Fruit fly (Drosophila melanogaster) whole organism, embryonic: ENCODE measurements around the gene meigo.
A peak's percentile ranks its signal among the peaks of the same experiment; 100 is the strongest.

Source experiments
- Antp ChIP-seq: fragments of 200-800 bp; sonication (Bioruptor generic); optimal IDR thresholded peaks from 3 replicates; lab custom pipeline; 2016; ENCODE audit warnings: missing biosample characterization, missing genetic modification characterization
- B-H2 ChIP-seq: fragments of 200-800 bp; sonication (Bioruptor generic); optimal IDR thresholded peaks from 2 replicates; lab custom pipeline; 2018; ENCODE audit warnings: missing biosample characterization, mild to moderate bottlenecking, missing genetic modification characterization
- CG11247 ChIP-seq: fragments of 200-800 bp; sonication (Bioruptor generic); IDR thresholded peaks from 2 replicates; pipeline ENCODE4 v1.3.6; 2022; ENCODE audit warnings: missing biosample characterization, missing genetic modification characterization
- CG11398 ChIP-seq: fragments of 200-800 bp; sonication (Bioruptor generic); optimal IDR thresholded peaks from 2 replicates; lab custom pipeline; 2016; ENCODE audit warnings: missing biosample characterization, missing genetic modification characterization
- CG11456 ChIP-seq: fragments of 200-800 bp; sonication (Bioruptor generic); IDR thresholded peaks from 3 replicates; pipeline ENCODE4 v1.3.6; 2022; ENCODE audit warnings: missing biosample characterization, missing genetic modification characterization
- CG11504 ChIP-seq: fragments of 200-800 bp; sonication (Bioruptor generic); optimal IDR thresholded peaks from 3 replicates; lab custom pipeline; 2019; ENCODE audit warnings: missing biosample characterization, mild to moderate bottlenecking, missing genetic modification characterization, moderate library complexity
- CG12299 ChIP-seq: fragments of 200-800 bp; sonication (Bioruptor generic); optimal IDR thresholded peaks from 2 replicates; lab custom pipeline; 2018; ENCODE audit warnings: missing biosample characterization, mild to moderate bottlenecking, missing genetic modification characterization
- CG1233 ChIP-seq: fragments of 200-800 bp; sonication (Bioruptor generic); optimal IDR thresholded peaks from 4 replicates; lab custom pipeline; 2018; ENCODE audit warnings: missing biosample characterization, mild to moderate bottlenecking, missing genetic modification characterization
- CG12391 ChIP-seq: fragments of 200-800 bp; sonication (Bioruptor generic); optimal IDR thresholded peaks from 3 replicates; lab custom pipeline; 2018; ENCODE audit warnings: missing biosample characterization, mild to moderate bottlenecking, missing genetic modification characterization, moderate library complexity
- CG12744 ChIP-seq: fragments of 200-800 bp; sonication (Bioruptor generic); optimal IDR thresholded peaks from 2 replicates; lab custom pipeline; 2016; ENCODE audit warnings: missing biosample characterization, missing genetic modification characterization
- CG12942 ChIP-seq: fragments of 200-800 bp; sonication (Bioruptor generic); optimal IDR thresholded peaks from 3 replicates; lab custom pipeline; 2016; ENCODE audit warnings: missing biosample characterization, missing genetic modification characterization
- CG13123 ChIP-seq: fragments of 200-800 bp; sonication (Bioruptor generic); optimal IDR thresholded peaks from 2 replicates; lab custom pipeline; 2016; ENCODE audit warnings: missing biosample characterization, missing genetic modification characterization
- CG13287 ChIP-seq: fragments of 200-800 bp; sonication (Bioruptor generic); IDR thresholded peaks from 2 replicates; pipeline ENCODE4 v1.3.6; 2022; ENCODE audit warnings: missing biosample characterization, missing genetic modification characterization; ENCODE audit not compliant: partially characterized antibody
- CG14050 ChIP-seq: fragments of 200-800 bp; sonication (Bioruptor generic); IDR thresholded peaks from 3 replicates; pipeline ENCODE4 v1.3.6; 2022; ENCODE audit warnings: missing biosample characterization, missing genetic modification characterization
- CG14441 ChIP-seq: fragments of 200-800 bp; sonication (Bioruptor generic); IDR thresholded peaks from 2 replicates; pipeline ENCODE4 v1.3.6; 2022; ENCODE audit warnings: missing biosample characterization, missing genetic modification characterization
- CG17361 ChIP-seq: fragments of 200-800 bp; sonication (Bioruptor generic); IDR thresholded peaks from 3 replicates; pipeline ENCODE4 v1.3.6; 2022; ENCODE audit warnings: missing biosample characterization, missing genetic modification characterization
- CG17912 ChIP-seq: fragments of 200-800 bp; sonication (Bioruptor generic); optimal IDR thresholded peaks from 2 replicates; lab custom pipeline; 2018; ENCODE audit warnings: missing biosample characterization, mild to moderate bottlenecking, missing genetic modification characterization
- CG18599 ChIP-seq: fragments of 200-800 bp; sonication (Bioruptor generic); optimal IDR thresholded peaks from 3 replicates; lab custom pipeline; 2017; ENCODE audit warnings: missing biosample characterization, missing genetic modification characterization, mild to moderate bottlenecking, moderate library complexity, missing genetic modification reagents
- CG32532 ChIP-seq: fragments of 200-800 bp; sonication (Bioruptor generic); IDR thresholded peaks from 2 replicates; pipeline ENCODE4 v1.3.6; 2022; ENCODE audit warnings: missing biosample characterization, missing genetic modification characterization
- CG32767 ChIP-seq: fragments of 200-800 bp; sonication (Bioruptor generic); IDR thresholded peaks from 2 replicates; pipeline ENCODE4 v1.3.6; 2022; ENCODE audit warnings: missing biosample characterization, missing genetic modification characterization
- CG4328 ChIP-seq: fragments of 200-800 bp; sonication (Bioruptor generic); optimal IDR thresholded peaks from 3 replicates; lab custom pipeline; 2017; ENCODE audit warnings: missing biosample characterization, missing genetic modification reagents, missing genetic modification characterization
- CG43689 ChIP-seq: fragments of 200-800 bp; sonication (Bioruptor generic); IDR thresholded peaks from 2 replicates; pipeline ENCODE4 v1.3.6; 2022; ENCODE audit warnings: missing biosample characterization, missing genetic modification characterization
- CG4707 ChIP-seq: fragments of 200-800 bp; sonication (Bioruptor generic); optimal IDR thresholded peaks from 2 replicates; lab custom pipeline; 2018; ENCODE audit warnings: missing biosample characterization, mild to moderate bottlenecking, missing genetic modification characterization, moderate library complexity
- CG6854 ChIP-seq: fragments of 200-800 bp; sonication (Bioruptor generic); optimal IDR thresholded peaks from 3 replicates; lab custom pipeline; 2017; ENCODE audit warnings: missing biosample characterization, mild to moderate bottlenecking, missing genetic modification characterization
- CG8765 ChIP-seq: fragments of 200-800 bp; sonication (Bioruptor generic); IDR thresholded peaks from 2 replicates; pipeline ENCODE4 v1.3.6; 2022; ENCODE audit warnings: missing biosample characterization, missing genetic modification characterization
- Dref ChIP-seq: fragments of 200-800 bp; sonication (Bioruptor generic); IDR thresholded peaks from 2 replicates; pipeline ENCODE4 v1.3.6; 2022; ENCODE audit warnings: missing biosample characterization, missing genetic modification characterization
- HHEX ChIP-seq: fragments of 200-800 bp; sonication (Bioruptor generic); optimal IDR thresholded peaks from 3 replicates; lab custom pipeline; 2017; ENCODE audit warnings: missing biosample characterization, mild to moderate bottlenecking, missing genetic modification characterization, missing genetic modification reagents
- HLH3B ChIP-seq: fragments of 200-800 bp; sonication (Bioruptor generic); IDR thresholded peaks from 2 replicates; pipeline ENCODE4 v1.3.6; 2022; ENCODE audit warnings: missing biosample characterization, missing genetic modification characterization
- HmgD ChIP-seq: fragments of 200-800 bp; sonication (Bioruptor generic); optimal IDR thresholded peaks from 3 replicates; lab custom pipeline; 2016; ENCODE audit warnings: missing biosample characterization, missing genetic modification characterization
- HmgZ ChIP-seq: fragments of 200-800 bp; sonication (Bioruptor generic); optimal IDR thresholded peaks from 2 replicates; lab custom pipeline; 2018; ENCODE audit warnings: missing biosample characterization, mild to moderate bottlenecking, missing genetic modification characterization
- Hr3 ChIP-seq: fragments of 200-800 bp; sonication (Bioruptor generic); optimal IDR thresholded peaks from 3 replicates; lab custom pipeline; 2016; ENCODE audit warnings: missing biosample characterization, missing genetic modification characterization
- Neu2 ChIP-seq: fragments of 200-800 bp; sonication (Bioruptor generic); optimal IDR thresholded peaks from 3 replicates; lab custom pipeline; 2016; ENCODE audit warnings: missing biosample characterization, missing genetic modification characterization, borderline replicate concordance
- NfI ChIP-seq: fragments of 200-800 bp; sonication (Bioruptor generic); optimal IDR thresholded peaks from 3 replicates; lab custom pipeline; 2018; ENCODE audit warnings: missing biosample characterization, mild to moderate bottlenecking, missing genetic modification characterization, moderate library complexity
- Oli ChIP-seq: fragments of 200-800 bp; sonication (Bioruptor generic); optimal IDR thresholded peaks from 2 replicates; lab custom pipeline; 2018; ENCODE audit warnings: missing biosample characterization, mild to moderate bottlenecking, missing genetic modification characterization, moderate library complexity
- Opbp ChIP-seq: fragments of 200-800 bp; sonication (Bioruptor generic); IDR thresholded peaks from 3 replicates; pipeline ENCODE4 v1.3.6; 2022; ENCODE audit warnings: missing biosample characterization, missing genetic modification characterization; ENCODE audit not compliant: partially characterized antibody
- Pdp1 ChIP-seq, 2 experiments: fragments of 200-800 bp; sonication (Bioruptor generic); optimal IDR thresholded peaks; 3 replicates each; lab custom pipeline; 2016; ENCODE audit warnings: missing biosample characterization in 2 of 2, missing genetic modification characterization in 2 of 2, mild to moderate bottlenecking in 1 of 2, moderate library complexity in 1 of 2
- az2 ChIP-seq: fragments of 200-800 bp; sonication (Bioruptor generic); optimal IDR thresholded peaks from 3 replicates; lab custom pipeline; 2016; ENCODE audit warnings: missing biosample characterization, missing genetic modification characterization
- br ChIP-seq: fragments of >200 bp; optimal IDR thresholded peaks from 2 replicates; lab custom pipeline; 2017
- cas ChIP-seq: fragments of 200-800 bp; sonication (Bioruptor generic); IDR thresholded peaks from 2 replicates; pipeline ENCODE4 v1.3.6; 2022; ENCODE audit warnings: missing biosample characterization, missing genetic modification characterization
- ci ChIP-seq: fragments of 200-800 bp; sonication (Bioruptor generic); IDR thresholded peaks from 3 replicates; pipeline ENCODE4 v1.3.6; 2022; ENCODE audit warnings: missing biosample characterization, missing genetic modification characterization
- dmrt99B ChIP-seq: fragments of 200-800 bp; sonication (Bioruptor generic); optimal IDR thresholded peaks from 2 replicates; lab custom pipeline; 2018; ENCODE audit warnings: missing biosample characterization, mild to moderate bottlenecking, missing genetic modification characterization, moderate library complexity
- emc ChIP-seq: fragments of 200-800 bp; sonication (Bioruptor generic); optimal IDR thresholded peaks from 2 replicates; lab custom pipeline; 2016; ENCODE audit warnings: missing biosample characterization, missing genetic modification characterization
- ewg ChIP-seq: fragments of 200-800 bp; sonication (Bioruptor generic); optimal IDR thresholded peaks from 3 replicates; lab custom pipeline; 2017; ENCODE audit warnings: mild to moderate bottlenecking, missing biosample characterization, missing genetic modification reagents, missing genetic modification characterization
- hbn ChIP-seq: fragments of 200-800 bp; sonication (Bioruptor generic); IDR thresholded peaks from 2 replicates; pipeline ENCODE4 v1.3.6; 2022; ENCODE audit warnings: missing biosample characterization, missing genetic modification characterization; ENCODE audit not compliant: partially characterized antibody
- odd ChIP-seq: fragments of 200-800 bp; sonication (Bioruptor generic); optimal IDR thresholded peaks from 2 replicates; lab custom pipeline; 2017; ENCODE audit warnings: missing biosample characterization, mild to moderate bottlenecking, missing genetic modification characterization
- p53 ChIP-seq: fragments of 200-800 bp; sonication (Bioruptor generic); optimal IDR thresholded peaks from 2 replicates; lab custom pipeline; 2016; ENCODE audit warnings: missing biosample characterization, missing genetic modification characterization
- phol ChIP-seq: fragments of 200-800 bp; sonication (Bioruptor generic); optimal IDR thresholded peaks from 3 replicates; lab custom pipeline; 2018; ENCODE audit warnings: missing biosample characterization, mild to moderate bottlenecking, missing genetic modification characterization, moderate library complexity
- pita ChIP-seq: fragments of 200-800 bp; sonication (Bioruptor generic); optimal IDR thresholded peaks from 2 replicates; lab custom pipeline; 2017; ENCODE audit warnings: missing biosample characterization, mild to moderate bottlenecking, missing genetic modification characterization
- repo ChIP-seq: fragments of 200-800 bp; sonication (Bioruptor generic); optimal IDR thresholded peaks from 2 replicates; lab custom pipeline; 2016; ENCODE audit warnings: missing biosample characterization, missing genetic modification characterization
- sisA ChIP-seq: fragments of 200-800 bp; sonication (Bioruptor generic); IDR thresholded peaks from 2 replicates; pipeline ENCODE4 v1.3.6; 2022; ENCODE audit warnings: missing biosample characterization, missing genetic modification characterization
- vnd ChIP-seq: fragments of 200-800 bp; sonication (Bioruptor generic); IDR thresholded peaks from 3 replicates; pipeline ENCODE4 v1.3.6; 2022; ENCODE audit warnings: missing biosample characterization, missing genetic modification characterization; ENCODE audit not compliant: partially characterized antibody

Gene meigo

DNA sequence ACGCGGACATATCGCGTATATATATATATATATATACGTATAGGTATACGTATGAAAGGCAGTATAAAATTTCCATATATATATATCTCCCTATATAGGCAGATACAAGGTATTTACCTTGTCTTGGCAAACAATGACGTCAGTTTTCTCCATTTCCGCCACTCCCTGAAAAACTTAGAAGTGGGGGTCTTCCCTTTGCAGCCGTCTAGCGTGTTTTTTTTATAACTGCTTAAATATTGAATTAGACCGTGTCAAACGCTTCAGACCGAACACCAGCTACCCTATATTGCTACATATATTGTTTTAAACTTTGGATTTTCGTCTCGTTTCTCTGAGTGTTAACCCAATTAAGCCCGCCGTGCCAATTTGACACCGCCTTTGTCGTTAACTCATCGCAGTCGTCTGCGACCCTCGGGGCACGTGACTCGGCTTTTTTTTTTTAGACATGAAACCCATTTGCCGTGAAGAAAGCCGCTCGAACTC is 38.6 kb downstream of the meigo start (continued):
- no peak for TF ChIP-seq CG4707 (GFP tag; lab: Kevin White, UChicago)
- no peak for TF ChIP-seq Hr3 (GFP tag; lab: Kevin White, UChicago)
- peak; percentile 30 for TF ChIP-seq dmrt99B (tag; lab: Kevin White, UChicago)
- no peak for TF ChIP-seq pita (GFP tag; lab: Kevin White, UChicago)
- TF ChIP-seq ewg (GFP tag; lab: Kevin White, UChicago) = no peak
- no peak for TF ChIP-seq CG14050
- TF ChIP-seq Opbp = no peak
- TF ChIP-seq Oli (tag; lab: Kevin White, UChicago) = no peak
- no peak for TF ChIP-seq CG11398 (GFP tag; lab: Kevin White, UChicago)
- TF ChIP-seq NfI = no peak
- peak; percentile 76 for TF ChIP-seq CG18599 (GFP tag; lab: Kevin White, UChicago)
- TF ChIP-seq Neu2 (GFP tag; lab: Kevin White, UChicago) = no peak
- peak; percentile 5 for TF ChIP-seq odd (GFP tag; lab: Kevin White, UChicago)
- TF ChIP-seq CG12299 (tag; lab: Kevin White, UChicago) = no peak
- TF ChIP-seq repo (GFP tag; lab: Kevin White, UChicago) = no peak
- TF ChIP-seq HmgD (GFP tag; lab: Kevin White, UChicago) = no peak
- no peak for TF ChIP-seq CG11456 (GFP tag; lab: Robert Waterston, UW)
- no peak for TF ChIP-seq p53 (GFP tag; lab: Kevin White, UChicago)
- TF ChIP-seq sisA (GFP tag; lab: Robert Waterston, UW) = peak; percentile 35; the same call in 1 of the 2 replicates
- TF ChIP-seq CG11247 (GFP tag; lab: Robert Waterston, UW) = no peak
- no peak for TF ChIP-seq CG12744
- no peak for TF ChIP-seq Dref (GFP tag; lab: Robert Waterston, UW)
- TF ChIP-seq CG12942 (GFP tag; lab: Kevin White, UChicago) = no peak
- peak; percentile 55; the same call in 1 of the 2 replicates for TF ChIP-seq HLH3B (GFP tag; lab: Robert Waterston, UW)
- TF ChIP-seq CG1233 (GFP tag; lab: Kevin White, UChicago) = peak; percentile 22
- no peak for TF ChIP-seq Antp
- peak; percentile 28 for TF ChIP-seq CG11504 (tag; lab: Kevin White, UChicago)
- no peak for TF ChIP-seq CG17912 (GFP tag; lab: Kevin White, UChicago)
- TF ChIP-seq CG13287 = no peak
- TF ChIP-seq CG12391 (tag; lab: Kevin White, UChicago) = no peak
- no peak for TF ChIP-seq emc
- TF ChIP-seq phol (tag; lab: Kevin White, UChicago) = no peak
- no peak for TF ChIP-seq CG32767 (GFP tag; lab: Robert Waterston, UW)
- TF ChIP-seq CG13123 (GFP tag; lab: Kevin White, UChicago) = no peak
- 0 out of 3 replicates have a peak, but pooled peaks have one; percentile 18 for TF ChIP-seq CG17361
- TF ChIP-seq CG8765 = no peak
- peak; percentile 42 for TF ChIP-seq CG6854 (GFP tag; lab: Kevin White, UChicago)
- peak; percentile 37 for TF ChIP-seq HHEX (GFP tag; lab: Kevin White, UChicago)
- no peak for TF ChIP-seq az2 (GFP tag; lab: Kevin White, UChicago)
- TF ChIP-seq B-H2 (GFP tag; lab: Kevin White, UChicago) = no peak
- no peak for TF ChIP-seq vnd (GFP tag; lab: Robert Waterston, UW)
- no peak for TF ChIP-seq HmgZ (tag; lab: Kevin White, UChicago)
- peak; percentile 62 for TF ChIP-seq CG14441 (GFP tag; lab: Robert Waterston, UW)
- TF ChIP-seq cas = no peak
- peak; percentile 50; the same call in 1 of the 3 replicates for TF ChIP-seq ci (GFP tag; lab: Robert Waterston, UW)
- TF ChIP-seq hbn = no peak
- peak; percentile 72 for TF ChIP-seq CG32532 (GFP tag; lab: Robert Waterston, UW)
- TF ChIP-seq CG4328 (GFP tag; lab: Kevin White, UChicago) = peak; percentile 22
- no peak for TF ChIP-seq CG43689 (GFP tag; lab: Robert Waterston, UW)
- TF ChIP-seq Pdp1 (GFP tag; optimal IDR thresholded peaks at IDR 0.05; lab: Kevin White, UChicago) = peak in 1 of 2 experiments; percentile 20
- TF ChIP-seq br = no peak
